Fruit fly (Drosophila melanogaster) whole organism, wandering third instar larva: ENCODE data around the gene GstO1.

Experiments
- Abd-B ChIP-seq: fragments of >200 bp; optimal IDR thresholded peaks from 2 replicates; lab custom pipeline; 2017; ENCODE audit warnings: missing biosample characterization, missing genetic modification characterization
- CG32264 ChIP-seq: fragments of 200-800 bp; sonication (Bioruptor generic); optimal IDR thresholded peaks from 2 replicates; lab custom pipeline; 2016; ENCODE audit warnings: missing biosample characterization, missing genetic modification characterization
- CrebA ChIP-seq: fragments of 200-800 bp; sonication (Bioruptor generic); optimal IDR thresholded peaks from 2 replicates; lab custom pipeline; 2016; ENCODE audit warnings: missing biosample characterization, mild to moderate bottlenecking, missing genetic modification characterization, borderline replicate concordance
- Dfd ChIP-seq: fragments of >200 bp; optimal IDR thresholded peaks from 2 replicates; lab custom pipeline; 2017; ENCODE audit warnings: missing biosample characterization, missing genetic modification characterization
- Dif ChIP-seq: fragments of 200-275, 200-300 bp; sonication (Bioruptor generic); optimal IDR thresholded peaks from 2 replicates; lab custom pipeline; 2018; ENCODE audit warnings: missing biosample characterization, missing genetic modification characterization; ENCODE audit not compliant: partially characterized antibody
- HLH106 ChIP-seq: fragments of 200-800 bp; optimal IDR thresholded peaks from 3 replicates; lab custom pipeline; 2019; ENCODE audit warnings: missing biosample characterization, mild to moderate bottlenecking, missing genetic modification characterization, moderate library complexity
- Hnf4 ChIP-seq: fragments of 200-800 bp; sonication (Bioruptor generic); optimal IDR thresholded peaks from 2 replicates; lab custom pipeline; 2016; ENCODE audit warnings: missing biosample characterization, mild to moderate bottlenecking, missing genetic modification characterization
- Hr78 ChIP-seq: fragments of >200 bp; optimal IDR thresholded peaks from 2 replicates; lab custom pipeline; 2017; ENCODE audit warnings: missing biosample characterization, missing genetic modification characterization
- Hr83 ChIP-seq: fragments of 200-300 bp; sonication (Bioruptor generic); optimal IDR thresholded peaks from 2 replicates; lab custom pipeline; 2016; ENCODE audit warnings: missing biosample characterization, mild to moderate bottlenecking, missing genetic modification characterization, moderate library complexity; ENCODE audit not compliant: poor library complexity, severe bottlenecking
- Jra ChIP-seq: sonication (Bioruptor generic); optimal IDR thresholded peaks from 2 replicates; lab custom pipeline; 2016; ENCODE audit warnings: missing biosample characterization, missing genetic modification characterization
- Mio ChIP-seq: sonication (Bioruptor generic); optimal IDR thresholded peaks from 2 replicates; lab custom pipeline; 2016; ENCODE audit warnings: missing biosample characterization, missing genetic modification characterization
- Myc ChIP-seq: fragments of >200 bp; optimal IDR thresholded peaks from 2 replicates; lab custom pipeline; 2017
- N ChIP-seq: fragments of >200 bp; optimal IDR thresholded peaks from 2 replicates; lab custom pipeline; 2018; ENCODE audit warnings: missing biosample characterization, missing external identifiers, missing genetic modification characterization
- OdsH ChIP-seq: fragments of 200-800 bp; sonication (Bioruptor generic); optimal IDR thresholded peaks from 2 replicates; lab custom pipeline; 2016; ENCODE audit warnings: missing biosample characterization, mild to moderate bottlenecking, missing genetic modification characterization
- Rel ChIP-seq, 2 experiments: fragments of 200-800 bp; sonication (Bioruptor generic) in 1 of 2; optimal IDR thresholded peaks; 2 replicates in 1 of 2; 3 replicates in 1 of 2; lab custom pipeline; 2016 to 2019; ENCODE audit warnings: mild to moderate bottlenecking in 2 of 2, missing biosample characterization in 2 of 2, missing genetic modification characterization in 2 of 2, moderate library complexity in 1 of 2
- Sp1 ChIP-seq: fragments of 200-800 bp; sonication (Bioruptor generic); optimal IDR thresholded peaks from 3 replicates; lab custom pipeline; 2019; ENCODE audit warnings: missing biosample characterization, mild to moderate bottlenecking, missing genetic modification characterization, moderate library complexity
- Vsx2 ChIP-seq: fragments of 200-300, 225-300 bp; sonication (Bioruptor generic); optimal IDR thresholded peaks from 2 replicates; lab custom pipeline; 2018; ENCODE audit warnings: missing biosample characterization, missing genetic modification characterization; ENCODE audit not compliant: partially characterized antibody
- br ChIP-seq: fragments of 200-800 bp; sonication (Bioruptor generic); optimal IDR thresholded peaks from 2 replicates; lab custom pipeline; 2016; ENCODE audit warnings: missing biosample characterization, missing genetic modification characterization
- brk ChIP-seq: fragments of 200-800 bp; sonication (Bioruptor generic); optimal IDR thresholded peaks from 2 replicates; lab custom pipeline; 2016; ENCODE audit warnings: missing biosample characterization, mild to moderate bottlenecking, missing genetic modification characterization
- dl ChIP-seq, 2 experiments: fragments of 175-275, 200-275 bp in 1 of 2; fragments of 200-275 bp in 1 of 2; sonication (Bioruptor generic); optimal IDR thresholded peaks; lab custom pipeline; 2018; ENCODE audit warnings: mild to moderate bottlenecking in 2 of 2, missing biosample characterization in 2 of 2, missing genetic modification characterization in 2 of 2, moderate library complexity in 2 of 2; ENCODE audit not compliant: partially characterized antibody in 2 of 2, insufficient read depth in 1 of 2
- dmrt93B ChIP-seq: fragments of 200-800 bp; sonication (Bioruptor generic); optimal IDR thresholded peaks from 2 replicates; lab custom pipeline; 2018; ENCODE audit warnings: missing biosample characterization, mild to moderate bottlenecking, missing genetic modification characterization
- dsf ChIP-seq: sonication (Bioruptor generic); optimal IDR thresholded peaks from 2 replicates; lab custom pipeline; 2016; ENCODE audit warnings: missing biosample characterization, missing genetic modification characterization, borderline replicate concordance
- ey ChIP-seq: fragments of 200-800 bp; sonication (Bioruptor generic); optimal IDR thresholded peaks from 2 replicates; lab custom pipeline; 2016; ENCODE audit warnings: missing biosample characterization, missing genetic modification characterization
- foxo ChIP-seq, 2 experiments: fragments of 200-800 bp; sonication (Bioruptor generic); optimal IDR thresholded peaks; 2 replicates in 1 of 2; 3 replicates in 1 of 2; lab custom pipeline; 2016 to 2017; ENCODE audit warnings: missing biosample characterization in 2 of 2, missing genetic modification characterization in 2 of 2
- fru ChIP-seq: fragments of 200-800 bp; sonication (Bioruptor generic); optimal IDR thresholded peaks from 3 replicates; lab custom pipeline; 2016; ENCODE audit warnings: missing biosample characterization, mild to moderate bottlenecking, missing genetic modification characterization
- h ChIP-seq: fragments of 200-800 bp; sonication (Bioruptor generic); optimal IDR thresholded peaks from 3 replicates; lab custom pipeline; 2016; ENCODE audit warnings: missing biosample characterization, mild to moderate bottlenecking, missing genetic modification characterization
- jim ChIP-seq: fragments of 175-275, 200-325 bp; sonication (Bioruptor generic); optimal IDR thresholded peaks from 2 replicates; lab custom pipeline; 2016; ENCODE audit warnings: missing biosample characterization, mild to moderate bottlenecking, missing genetic modification characterization
- lola ChIP-seq: fragments of >200 bp; optimal IDR thresholded peaks from 2 replicates; lab custom pipeline; 2017; ENCODE audit warnings: missing biosample characterization, missing genetic modification characterization
- psq ChIP-seq: fragments of 200-800 bp; sonication (Bioruptor generic); optimal IDR thresholded peaks from 3 replicates; lab custom pipeline; 2017; ENCODE audit warnings: missing biosample characterization, mild to moderate bottlenecking, missing genetic modification characterization, moderate library complexity
- rgr ChIP-seq: fragments of 200-800 bp; sonication (Bioruptor generic); optimal IDR thresholded peaks from 3 replicates; lab custom pipeline; 2016; ENCODE audit warnings: missing biosample characterization, mild to moderate bottlenecking, missing genetic modification characterization
- sage ChIP-seq: fragments of 200-800 bp; sonication (Bioruptor generic); optimal IDR thresholded peaks from 2 replicates; lab custom pipeline; 2016; ENCODE audit warnings: missing biosample characterization, mild to moderate bottlenecking, missing genetic modification characterization
- sv ChIP-seq: fragments of 200-800 bp; sonication (Bioruptor generic); optimal IDR thresholded peaks from 3 replicates; lab custom pipeline; 2016; ENCODE audit warnings: missing biosample characterization, missing genetic modification characterization
- usp ChIP-seq: fragments of >200 bp; optimal IDR thresholded peaks from 2 replicates; lab custom pipeline; 2017; ENCODE audit warnings: missing biosample characterization, missing genetic modification characterization
- woc ChIP-seq: sonication (Bioruptor generic); optimal IDR thresholded peaks from 2 replicates; lab custom pipeline; 2016; ENCODE audit warnings: missing biosample characterization, mild to moderate bottlenecking, missing genetic modification characterization

GstO1 gene

dm6 chr3L:8523257-8523656 lies 1.4 kb downstream of the GstO1 start, which contains the start of gene GstO2:
Gene GstO2 (minus strand): TSS chr3L:8523501.
- no peak for TF ChIP-seq dl (GFP tag; optimal IDR thresholded peaks at IDR 0.05; lab: Kevin White, UChicago; ENCODE audit: insufficient read depth in 1 of 2, partially characterized antibody in 2 of 2)
- no peak for TF ChIP-seq OdsH (GFP tag; lab: Kevin White, UChicago)
- no peak for TF ChIP-seq dsf
- no peak for TF ChIP-seq N
- TF ChIP-seq Rel (GFP tag; optimal IDR thresholded peaks at IDR 0.05; lab: Kevin White, UChicago), result no peak
- peak; percentile 83 for TF ChIP-seq Rel (tag; optimal IDR thresholded peaks at IDR 0.05; lab: Kevin White, UChicago)
- TF ChIP-seq Abd-B (GFP tag; lab: Kevin White, UChicago), result no peak
- no peak for TF ChIP-seq dmrt93B (GFP tag; lab: Kevin White, UChicago)

- TF ChIP-seq woc (GFP tag; lab: Kevin White, UChicago), result no peak
- no peak for TF ChIP-seq br
- no peak for TF ChIP-seq CG32264 (GFP tag; lab: Kevin White, UChicago)
- no peak for TF ChIP-seq Mio (GFP tag; lab: Kevin White, UChicago)
- no peak for TF ChIP-seq Myc
- no peak for TF ChIP-seq Hnf4 (GFP tag; lab: Kevin White, UChicago)
- no peak for TF ChIP-seq rgr (GFP tag; lab: Kevin White, UChicago)
- no peak for TF ChIP-seq HLH106 (tag; lab: Kevin White, UChicago)
- TF ChIP-seq h, result no peak
- TF ChIP-seq Hr83, result no peak
These were observed 4.4 kb downstream of the GstO1 start, which contains the start of gene se for dm6 chr3L:8520252-8520651. Gene se (plus strand): TSS chr3L:8520552.

- peak; percentile 17 for TF ChIP-seq ey (GFP tag; lab: Kevin White, UChicago)
- no peak for TF ChIP-seq lola (GFP tag; lab: Kevin White, UChicago)
- TF ChIP-seq Myc, result no peak
- peak; percentile 75 for TF ChIP-seq fru (GFP tag; lab: Kevin White, UChicago)
- TF ChIP-seq rgr (GFP tag; lab: Kevin White, UChicago), result peak; percentile 39
- TF ChIP-seq sage, result no peak
- TF ChIP-seq Hr83, result peak; percentile 13
- no peak for TF ChIP-seq N
- TF ChIP-seq Vsx2 (GFP tag; lab: Kevin White, UChicago), result no peak
- TF ChIP-seq Jra (GFP tag; lab: Kevin White, UChicago), result peak; percentile 4
- TF ChIP-seq Sp1 (GFP tag; lab: Kevin White, UChicago), result peak; percentile 4
- no peak for TF ChIP-seq woc (GFP tag; lab: Kevin White, UChicago)
- TF ChIP-seq h, result peak; percentile 47
- peak; percentile 29 for TF ChIP-seq br
- no peak for TF ChIP-seq dsf
- TF ChIP-seq Hnf4 (GFP tag; lab: Kevin White, UChicago), result no peak
- peak; percentile 22 for TF ChIP-seq HLH106 (tag; lab: Kevin White, UChicago)
- TF ChIP-seq OdsH (GFP tag; lab: Kevin White, UChicago), result no peak
- TF ChIP-seq usp (GFP tag; lab: Kevin White, UChicago), result no peak
- peak in 1 of 2 experiments; percentile 10 for TF ChIP-seq foxo (GFP tag; optimal IDR thresholded peaks at IDR 0.05; lab: Kevin White, UChicago)
- no peak for TF ChIP-seq jim
These were observed 5.4 kb downstream of the GstO1 start for dm6 chr3L:8519232-8519631.

- TF ChIP-seq woc (GFP tag; lab: Kevin White, UChicago), result no peak
- TF ChIP-seq Hr83, result no peak
- TF ChIP-seq jim, result no peak
- no peak for TF ChIP-seq dsf
- TF ChIP-seq Dif (GFP tag; lab: Kevin White, UChicago), result peak; percentile 60
- TF ChIP-seq h, result no peak
- TF ChIP-seq brk, result peak; percentile 77
- no peak for TF ChIP-seq CG32264 (GFP tag; lab: Kevin White, UChicago)
- no peak for TF ChIP-seq ey (GFP tag; lab: Kevin White, UChicago)
- peak; percentile 94 for TF ChIP-seq Rel (GFP tag; optimal IDR thresholded peaks at IDR 0.05; lab: Kevin White, UChicago)
- peak; percentile 3 for TF ChIP-seq Rel (tag; optimal IDR thresholded peaks at IDR 0.05; lab: Kevin White, UChicago)
- no peak for TF ChIP-seq CrebA (GFP tag; lab: Kevin White, UChicago)
- TF ChIP-seq Abd-B (GFP tag; lab: Kevin White, UChicago), result no peak
- peak; percentile 6 for TF ChIP-seq rgr (GFP tag; lab: Kevin White, UChicago)
- no peak for TF ChIP-seq Dfd
- peak in 1 of 2 experiments; percentile 20 for TF ChIP-seq dl (GFP tag; optimal IDR thresholded peaks at IDR 0.05; lab: Kevin White, UChicago; ENCODE audit: insufficient read depth in 1 of 2, partially characterized antibody in 2 of 2)
- no peak for TF ChIP-seq psq
- TF ChIP-seq sage, result peak; percentile 28
- TF ChIP-seq Myc, result no peak
- no peak for TF ChIP-seq sv
- TF ChIP-seq Hr78 (GFP tag; lab: Kevin White, UChicago), result no peak
- TF ChIP-seq br, result no peak
- peak in 1 of 2 experiments; percentile 81 for TF ChIP-seq foxo (GFP tag; optimal IDR thresholded peaks at IDR 0.05; lab: Kevin White, UChicago)
- TF ChIP-seq, all 38 proteins: peak for 7
These were observed 6.1 kb downstream of the GstO1 start, which contains the start of gene GstO3 for dm6 chr3L:8518516-8519087. Gene GstO3 (plus strand): TSS chr3L:8518885.
